Comparison of ENCODE assay signal across 3 fruit fly cellular contexts in the genomic region with DNA sequence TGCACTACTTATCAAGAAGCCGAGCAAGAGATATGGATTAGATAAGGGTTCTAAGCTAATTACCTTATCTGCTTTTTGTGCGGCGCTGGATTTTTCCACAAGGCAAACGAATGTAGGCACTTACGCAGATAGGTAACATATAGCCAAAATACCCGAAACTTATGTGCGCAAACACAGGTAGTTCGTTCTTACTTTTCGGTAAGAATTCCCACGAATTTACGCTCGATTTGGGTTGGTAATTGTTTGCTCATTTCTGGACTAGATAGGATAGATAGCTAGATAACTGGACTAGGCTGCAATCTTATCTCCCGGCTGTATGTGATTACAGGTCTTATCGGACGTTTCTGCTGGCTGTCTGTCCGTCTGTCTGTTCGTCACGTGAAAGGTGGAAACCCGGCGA.
TF ChIP-seq lines count a peak whose summit lies in the region.

No protein-coding gene starts in this region.

- no peak for TF ChIP-seq CTCF in whole organism, embryonic (GFP tag; optimal IDR thresholded peaks at IDR 0.05; lab: Kevin White, UChicago)

TF ChIP-seq in whole organism, embryonic, 481 proteins besides CTCF, POLR2A, EP300 and RAD21 (continues in another document):
- TF ChIP-seq lab (GFP tag; optimal IDR thresholded peaks at IDR 0.05; lab: Kevin White, UChicago), result peak; percentile 15
- TF ChIP-seq CG9817 (tag; optimal IDR thresholded peaks at IDR 0.05; lab: Kevin White, UChicago), result no peak
- no peak for TF ChIP-seq yki (optimal IDR thresholded peaks at IDR 0.05; lab: Kevin White, UChicago)
- TF ChIP-seq sna (GFP tag; IDR thresholded peaks at IDR 0.05; lab: Robert Waterston, UW; ENCODE audit: partially characterized antibody), result no peak
- TF ChIP-seq CG8478 (optimal IDR thresholded peaks at IDR 0.05; lab: Kevin White, UChicago), result no peak
- no peak for TF ChIP-seq NFAT (GFP tag; IDR thresholded peaks at IDR 0.05; lab: Robert Waterston, UW)
- TF ChIP-seq pros (GFP tag; optimal IDR thresholded peaks at IDR 0.05; lab: Kevin White, UChicago), result peak; percentile 33
- TF ChIP-seq CG12219 (GFP tag; optimal IDR thresholded peaks at IDR 0.05; lab: Kevin White, UChicago), result peak; percentile 15
- no peak for TF ChIP-seq lov (optimal IDR thresholded peaks at IDR 0.05; lab: Kevin White, UChicago)
- no peak for TF ChIP-seq lov (GFP tag; IDR thresholded peaks at IDR 0.05; lab: Robert Waterston, UW)
- no peak for TF ChIP-seq CoRest (tag; optimal IDR thresholded peaks at IDR 0.05; lab: Kevin White, UChicago)
- no peak for TF ChIP-seq stc (GFP tag; IDR thresholded peaks at IDR 0.05; lab: Robert Waterston, UW)
- TF ChIP-seq CG10431 (GFP tag; optimal IDR thresholded peaks at IDR 0.05; lab: Kevin White, UChicago), result no peak
- TF ChIP-seq cwo (GFP tag; optimal IDR thresholded peaks at IDR 0.05; lab: Kevin White, UChicago), result peak; percentile 55
- TF ChIP-seq gt (GFP tag; IDR thresholded peaks at IDR 0.05; lab: Robert Waterston, UW), result no peak
- no peak for TF ChIP-seq CG7745 (tag; optimal IDR thresholded peaks at IDR 0.05; lab: Kevin White, UChicago)
- TF ChIP-seq CG10543 (GFP tag; optimal IDR thresholded peaks at IDR 0.05; lab: Kevin White, UChicago), result peak; percentile 59
- TF ChIP-seq p53 (GFP tag; optimal IDR thresholded peaks at IDR 0.05; lab: Kevin White, UChicago), result no peak
- no peak for TF ChIP-seq CG17359 (tag; optimal IDR thresholded peaks at IDR 0.05; lab: Kevin White, UChicago)
- TF ChIP-seq fu2 (GFP tag; optimal IDR thresholded peaks at IDR 0.05; lab: Kevin White, UChicago), result no peak
- TF ChIP-seq sd (tag; optimal IDR thresholded peaks at IDR 0.05; lab: Kevin White, UChicago), result peak; percentile 57
- TF ChIP-seq Abd-B (GFP tag; optimal IDR thresholded peaks at IDR 0.05; lab: Kevin White, UChicago), result no peak
- no peak for TF ChIP-seq E2f2 (GFP tag; IDR thresholded peaks at IDR 0.05; lab: Robert Waterston, UW)
- TF ChIP-seq mld (GFP tag; IDR thresholded peaks at IDR 0.05; lab: Robert Waterston, UW; ENCODE audit: partially characterized antibody), result no peak
- TF ChIP-seq hbn (GFP tag; IDR thresholded peaks at IDR 0.05; lab: Robert Waterston, UW; ENCODE audit: partially characterized antibody), result no peak
- no peak for TF ChIP-seq Dp (GFP tag; optimal IDR thresholded peaks at IDR 0.05; lab: Kevin White, UChicago)
- TF ChIP-seq trh (GFP tag; optimal IDR thresholded peaks at IDR 0.05; lab: Kevin White, UChicago), result no peak
- TF ChIP-seq inv (GFP tag; IDR thresholded peaks at IDR 0.05; lab: Robert Waterston, UW; ENCODE audit: partially characterized antibody), result no peak
- peak; percentile 96 for TF ChIP-seq exex (tag; optimal IDR thresholded peaks at IDR 0.05; lab: Kevin White, UChicago)
- peak; percentile 90 for TF ChIP-seq mirr (GFP tag; optimal IDR thresholded peaks at IDR 0.05; lab: Kevin White, UChicago)

TF ChIP-seq in whole organism, prepupa, 60 proteins besides CTCF, POLR2A, EP300 and RAD21:
- no peak for TF ChIP-seq ss (GFP tag; optimal IDR thresholded peaks at IDR 0.05; lab: Kevin White, UChicago)
- TF ChIP-seq pdm3 (GFP tag; optimal IDR thresholded peaks at IDR 0.05; lab: Kevin White, UChicago), result no peak
- peak; percentile 53 for TF ChIP-seq fkh (GFP tag; optimal IDR thresholded peaks at IDR 0.05; lab: Kevin White, UChicago)
- peak; percentile 21 for TF ChIP-seq vri (GFP tag; optimal IDR thresholded peaks at IDR 0.05; lab: Kevin White, UChicago)
- no peak for TF ChIP-seq CG6808 (GFP tag; optimal IDR thresholded peaks at IDR 0.05; lab: Kevin White, UChicago)
- no peak for TF ChIP-seq CG16779 (tag; optimal IDR thresholded peaks at IDR 0.05; lab: Kevin White, UChicago)

TF ChIP-seq in whole organism, wandering third instar larva, 38 proteins besides CTCF, POLR2A, EP300 and RAD21:
- no peak for TF ChIP-seq Myc (optimal IDR thresholded peaks at IDR 0.05; lab: Kevin White, UChicago)
- TF ChIP-seq br (GFP tag; optimal IDR thresholded peaks at IDR 0.05; lab: Kevin White, UChicago), result peak; percentile 42
- no peak for TF ChIP-seq Rel (GFP tag; optimal IDR thresholded peaks at IDR 0.05; lab: Kevin White, UChicago)
- TF ChIP-seq Rel (tag; optimal IDR thresholded peaks at IDR 0.05; lab: Kevin White, UChicago), result peak; percentile 60
- TF ChIP-seq CG32264 (GFP tag; optimal IDR thresholded peaks at IDR 0.05; lab: Kevin White, UChicago), result no peak
- peak; percentile 94 for TF ChIP-seq Vsx2 (GFP tag; optimal IDR thresholded peaks at IDR 0.05; lab: Kevin White, UChicago; ENCODE audit: partially characterized antibody)
